Worm (Caenorhabditis elegans): ENCODE measurements around the gene Y55F3BR.10.

Y55F3BR.10 gene

ce11 chrIV:796521-797073 lies 35.6 kb upstream of the Y55F3BR.10 start, which contains the start of the genes F56B3.11 and ech-5 (continued):
- TF ChIP-seq fkh-3 (tag; optimal IDR thresholded peaks at IDR 0.05) (no peak), ekl-4 (GFP tag; IDR thresholded peaks at IDR 0.05) (no peak), attf-5 (GFP tag; optimal IDR thresholded peaks at IDR 0.05) (peak; percentile 80), D2030.7 (GFP tag; IDR thresholded peaks at IDR 0.05) (no peak), T07F8.4 (tag; optimal IDR thresholded peaks at IDR 0.05) (no peak), unc-130 (GFP tag; optimal IDR thresholded peaks at IDR 0.05) (peak; percentile 84), cebp-1 (GFP tag; IDR thresholded peaks at IDR 0.05) (no peak), cebp-1 (tag; optimal IDR thresholded peaks at IDR 0.05) (peak; percentile 52), ztf-26 (tag; optimal IDR thresholded peaks at IDR 0.05) (peak; percentile 35), C17E4.6 (GFP tag; IDR thresholded peaks at IDR 0.05) (no peak), B0261.1 (tag; optimal IDR thresholded peaks at IDR 0.05) (no peak), ceh-79 (tag; optimal IDR thresholded peaks at IDR 0.05) (no peak), lag-1 (GFP tag; IDR thresholded peaks at IDR 0.05) (no peak), ets-4 (GFP tag; optimal IDR thresholded peaks at IDR 0.05) (no peak), xnd-1 (tag; optimal IDR thresholded peaks at IDR 0.05) (no peak), hlh-12 (tag; optimal IDR thresholded peaks at IDR 0.05) (no peak), ZK185.1 (tag; optimal IDR thresholded peaks at IDR 0.05; ENCODE audit: poor library complexity, severe bottlenecking) (no peak), K12H6.12 (tag; optimal IDR thresholded peaks at IDR 0.05) (peak; percentile 76), ztf-6 (GFP tag; IDR thresholded peaks at IDR 0.05) (no peak), bed-2 (GFP tag; IDR thresholded peaks at IDR 0.05) (no peak), ztf-28 (GFP tag; IDR thresholded peaks at IDR 0.05) (no peak), snpc-1.1 (tag; optimal IDR thresholded peaks at IDR 0.05; ENCODE audit: insufficient read depth) (no peak), die-1 (tag; optimal IDR thresholded peaks at IDR 0.05) (no peak), dpl-1 (GFP tag; optimal IDR thresholded peaks at IDR 0.05) (no peak), sdz-38 (tag; optimal IDR thresholded peaks at IDR 0.05) (no peak), bed-1 (GFP tag; IDR thresholded peaks at IDR 0.05) (no peak), madf-6 (GFP tag; IDR thresholded peaks at IDR 0.05) (no peak), nfya-2 (GFP tag; IDR thresholded peaks at IDR 0.05) (no peak), gei-17 (GFP tag; optimal IDR thresholded peaks at IDR 0.05) (no peak), pha-4 (tag; optimal IDR thresholded peaks at IDR 0.05) (no peak), nfyb-1 (GFP tag; IDR thresholded peaks at IDR 0.05) (no peak), ceh-27 (GFP tag; optimal IDR thresholded peaks at IDR 0.05) (peak; percentile 22), chd-7 (tag; optimal IDR thresholded peaks at IDR 0.05) (no peak), C06A6.2 (GFP tag; conservative IDR thresholded peaks at IDR 0.05) (no peak), cebp-2 (GFP tag; IDR thresholded peaks at IDR 0.05) (no peak), lir-1 (GFP tag; conservative IDR thresholded peaks at IDR 0.05) (no peak), somi-1 (GFP tag; optimal IDR thresholded peaks at IDR 0.05) (no peak), athp-1 (tag; optimal IDR thresholded peaks at IDR 0.05) (peak; percentile 12), tlf-1 (GFP tag; optimal IDR thresholded peaks at IDR 0.05) (peak; percentile 9), madf-10 (tag; optimal IDR thresholded peaks at IDR 0.05) (peak; percentile 68), attf-3 (GFP tag; conservative IDR thresholded peaks at IDR 0.05) (peak; percentile 55; the same call in 1 of the 2 replicates), rec-8 (tag; optimal IDR thresholded peaks at IDR 0.05) (peak in 1 of 2 experiments; percentile 13), mel-28 (tag; optimal IDR thresholded peaks at IDR 0.05; ENCODE audit: borderline replicate concordance) (no peak), T26A5.8 (tag; optimal IDR thresholded peaks at IDR 0.05) (no peak), nhr-90 (tag; optimal IDR thresholded peaks at IDR 0.05) (no peak), snpc-3.4 (tag; optimal IDR thresholded peaks at IDR 0.05) (no peak), sptf-2 (GFP tag; optimal IDR thresholded peaks at IDR 0.05) (no peak), let-526 (GFP tag; IDR thresholded peaks at IDR 0.05) (no peak), ceh-100 (GFP tag; IDR thresholded peaks at IDR 0.05) (peak; percentile 95)
